Worm (Caenorhabditis elegans) whole organism, young adult: ENCODE data around the gene T05H4.15.
A peak's percentile ranks its signal among the peaks of the same experiment; 100 is the strongest.

Source experiments
- B0336.3 ChIP-seq: fragments of 200-800 bp; sonication (Bioruptor generic); IDR thresholded peaks from 2 replicates; pipeline ENCODE4 v1.3.6; 2022; ENCODE audit warnings: missing genetic modification characterization, missing compliant biosample characterization
- C17E4.6 ChIP-seq: fragments of 200-800 bp; sonication (Bioruptor generic); IDR thresholded peaks from 2 replicates; pipeline ENCODE4 v1.3.6; 2022; ENCODE audit warnings: missing genetic modification reagents, missing genetic modification characterization, missing compliant biosample characterization
- F22D6.2 ChIP-seq: sonication (generic microtip); optimal IDR thresholded peaks from 2 replicates; lab custom pipeline; 2016; ENCODE audit warnings: mild to moderate bottlenecking, missing genetic modification characterization, missing compliant biosample characterization
- F52B5.7 ChIP-seq: sonication (generic microtip); optimal IDR thresholded peaks from 2 replicates; lab custom pipeline; 2016; ENCODE audit warnings: mild to moderate bottlenecking, missing genetic modification characterization, missing compliant biosample characterization
- F57C9.4 ChIP-seq: sonication (generic microtip); optimal IDR thresholded peaks from 2 replicates; lab custom pipeline; 2017; ENCODE audit warnings: mild to moderate bottlenecking, missing genetic modification characterization, missing compliant biosample characterization
- K11D2.4 ChIP-seq: fragments of 200-800 bp; sonication (Bioruptor generic); IDR thresholded peaks from 2 replicates; pipeline ENCODE4 v1.3.6; 2022; ENCODE audit warnings: missing genetic modification reagents, missing genetic modification characterization, missing compliant biosample characterization
- T26A5.8 ChIP-seq: sonication (generic microtip); optimal IDR thresholded peaks from 2 replicates; lab custom pipeline; 2016; ENCODE audit warnings: missing genetic modification characterization, missing compliant biosample characterization
- Y53G8AR.9 ChIP-seq: fragments of 200-800 bp; sonication (Bioruptor generic); conservative IDR thresholded peaks from 2 replicates; pipeline ENCODE4 v1.3.6; 2022; ENCODE audit warnings: missing genetic modification reagents, missing genetic modification characterization, missing compliant biosample characterization
- Y56A3A.18 ChIP-seq: fragments of 200-800 bp; sonication (Bioruptor generic); IDR thresholded peaks from 2 replicates; pipeline ENCODE4 v1.3.6; 2022; ENCODE audit warnings: missing genetic modification reagents, missing genetic modification characterization, missing compliant biosample characterization
- Y95B8A.8 ChIP-seq: fragments of 200-800 bp; sonication (Bioruptor generic); IDR thresholded peaks from 2 replicates; pipeline ENCODE4 v1.3.6; 2022; ENCODE audit warnings: missing genetic modification reagents, missing genetic modification characterization, missing compliant biosample characterization
- ZK185.1 ChIP-seq: sonication (generic microtip); optimal IDR thresholded peaks from 2 replicates; lab custom pipeline; 2016; ENCODE audit warnings: mild to moderate bottlenecking, missing genetic modification characterization, missing compliant biosample characterization; ENCODE audit not compliant: poor library complexity, severe bottlenecking
- akir-1 ChIP-seq: fragments of 200-800 bp; sonication (Bioruptor generic); optimal IDR thresholded peaks from 2 replicates; lab custom pipeline; 2018; ENCODE audit warnings: mild to moderate bottlenecking, missing genetic modification characterization, moderate library complexity, missing compliant biosample characterization
- atf-7 ChIP-seq: sonication (generic microtip); optimal IDR thresholded peaks from 2 replicates; lab custom pipeline; 2017; ENCODE audit warnings: mild to moderate bottlenecking, missing genetic modification characterization, missing compliant biosample characterization
- athp-1 ChIP-seq: sonication (generic microtip); optimal IDR thresholded peaks from 2 replicates; lab custom pipeline; 2017; ENCODE audit warnings: mild to moderate bottlenecking, missing genetic modification characterization, missing compliant biosample characterization
- attf-3 ChIP-seq: fragments of 200-800 bp; sonication (Bioruptor generic); conservative IDR thresholded peaks from 2 replicates; pipeline ENCODE4 v1.3.6; 2022; ENCODE audit warnings: missing genetic modification reagents, missing genetic modification characterization, missing compliant biosample characterization
- attf-5 ChIP-seq: fragments of 200-800 bp; sonication (Bioruptor generic); optimal IDR thresholded peaks from 2 replicates; lab custom pipeline; 2018; ENCODE audit warnings: mild to moderate bottlenecking, missing genetic modification characterization, missing compliant biosample characterization
- attf-6 ChIP-seq: fragments of 200-800 bp; sonication (Bioruptor generic); IDR thresholded peaks from 2 replicates; pipeline ENCODE4 v1.3.6; 2022; ENCODE audit warnings: missing genetic modification reagents, missing genetic modification characterization, missing compliant biosample characterization
- bed-1 ChIP-seq: fragments of 200-800 bp; sonication (Bioruptor generic); IDR thresholded peaks from 2 replicates; pipeline ENCODE4 v1.3.6; 2022; ENCODE audit warnings: missing genetic modification reagents, missing genetic modification characterization, missing compliant biosample characterization
- cebp-2 ChIP-seq: fragments of 200-800 bp; sonication (Bioruptor generic); IDR thresholded peaks from 2 replicates; pipeline ENCODE4 v1.3.6; 2022; ENCODE audit warnings: missing genetic modification characterization, missing compliant biosample characterization
- ceh-100 ChIP-seq: fragments of 200-800 bp; sonication (Bioruptor generic); IDR thresholded peaks from 2 replicates; pipeline ENCODE4 v1.3.6; 2022; ENCODE audit warnings: missing genetic modification reagents, missing genetic modification characterization, missing compliant biosample characterization
- ceh-58 ChIP-seq: fragments of 200-800 bp; sonication (Bioruptor generic); IDR thresholded peaks from 2 replicates; pipeline ENCODE4 v1.3.6; 2022; ENCODE audit warnings: missing genetic modification characterization, missing compliant biosample characterization
- egl-44 ChIP-seq: fragments of 200-800 bp; sonication (Bioruptor generic); IDR thresholded peaks from 2 replicates; pipeline ENCODE4 v1.3.6; 2022; ENCODE audit warnings: missing genetic modification reagents, missing genetic modification characterization, missing compliant biosample characterization
- gei-17 ChIP-seq: fragments of 200-800 bp; sonication (Bioruptor generic); optimal IDR thresholded peaks from 2 replicates; lab custom pipeline; 2018; ENCODE audit warnings: mild to moderate bottlenecking, missing genetic modification characterization, missing compliant biosample characterization
- him-1 ChIP-seq: sonication (generic microtip); optimal IDR thresholded peaks from 2 replicates; lab custom pipeline; 2016; ENCODE audit warnings: missing genotype, missing genetic modification reagents, missing genetic modification characterization, missing compliant biosample characterization
- hsf-1 ChIP-seq: fragments of 200-800 bp; sonication (Bioruptor generic); IDR thresholded peaks from 2 replicates; pipeline ENCODE4 v1.3.6; 2022; ENCODE audit warnings: missing genetic modification reagents, missing genetic modification characterization, missing compliant biosample characterization
- let-526 ChIP-seq: fragments of 200-800 bp; sonication (Bioruptor generic); IDR thresholded peaks from 2 replicates; pipeline ENCODE4 v1.3.6; 2022; ENCODE audit warnings: missing genetic modification reagents, missing genetic modification characterization, missing compliant biosample characterization
- lin-26 ChIP-seq: fragments of 200-800 bp; sonication (Bioruptor generic); IDR thresholded peaks from 2 replicates; pipeline ENCODE4 v1.3.6; 2022; ENCODE audit warnings: missing genetic modification reagents, missing genetic modification characterization, missing compliant biosample characterization
- lsy-27 ChIP-seq: sonication (generic microtip); optimal IDR thresholded peaks from 2 replicates; lab custom pipeline; 2017; ENCODE audit warnings: missing genetic modification characterization, mild to moderate bottlenecking, missing compliant biosample characterization, antibody characterized with exemption, missing genotype, borderline replicate concordance; ENCODE audit not compliant: insufficient read depth
- madf-10 ChIP-seq: sonication (generic microtip); optimal IDR thresholded peaks from 2 replicates; lab custom pipeline; 2016; ENCODE audit warnings: mild to moderate bottlenecking, missing genetic modification characterization, missing compliant biosample characterization
- madf-8 ChIP-seq: fragments of 200-800 bp; sonication (Bioruptor generic); conservative IDR thresholded peaks from 2 replicates; pipeline ENCODE4 v1.3.6; 2022; ENCODE audit warnings: missing genetic modification reagents, missing genetic modification characterization, missing compliant biosample characterization
- mcd-1 ChIP-seq: fragments of 200-800 bp; sonication (Bioruptor generic); IDR thresholded peaks from 2 replicates; pipeline ENCODE4 v1.3.6; 2022; ENCODE audit warnings: missing genetic modification reagents, missing genetic modification characterization, missing compliant biosample characterization
- mel-28 ChIP-seq: sonication (generic microtip); optimal IDR thresholded peaks from 2 replicates; lab custom pipeline; 2016; ENCODE audit warnings: borderline replicate concordance, mild to moderate bottlenecking, missing genetic modification characterization, missing compliant biosample characterization
- mes-4 ChIP-seq: sonication (generic microtip); optimal IDR thresholded peaks from 2 replicates; lab custom pipeline; 2016; ENCODE audit warnings: missing genotype, missing genetic modification characterization, missing compliant biosample characterization
- mxl-1 ChIP-seq: sonication (generic microtip); optimal IDR thresholded peaks from 2 replicates; lab custom pipeline; 2016; ENCODE audit warnings: missing genetic modification characterization, missing compliant biosample characterization
- nfya-1 ChIP-seq: sonication (generic microtip); optimal IDR thresholded peaks from 2 replicates; lab custom pipeline; 2017; ENCODE audit warnings: antibody characterized with exemption, missing compliant biosample characterization, missing genetic modification characterization, borderline replicate concordance; ENCODE audit not compliant: insufficient read depth
- nhr-179 ChIP-seq: sonication (generic microtip); optimal IDR thresholded peaks from 2 replicates; lab custom pipeline; 2016; ENCODE audit warnings: mild to moderate bottlenecking, missing genetic modification characterization, missing compliant biosample characterization
- nhr-80 ChIP-seq: sonication (generic microtip); optimal IDR thresholded peaks from 2 replicates; lab custom pipeline; 2016; ENCODE audit warnings: missing genetic modification characterization, missing compliant biosample characterization
- pbrm-1 ChIP-seq: fragments of 200-800 bp; sonication (Bioruptor generic); IDR thresholded peaks from 2 replicates; pipeline ENCODE4 v1.3.6; 2022; ENCODE audit warnings: missing genetic modification reagents, missing genetic modification characterization, missing compliant biosample characterization
- rec-8 ChIP-seq, 2 experiments: sonication (generic microtip); optimal IDR thresholded peaks; 2 replicates each; lab custom pipeline; 2016; ENCODE audit warnings: mild to moderate bottlenecking in 2 of 2, missing genetic modification characterization in 2 of 2, missing genetic modification reagents in 2 of 2, missing genotype in 2 of 2, missing biosample characterization in 1 of 2, missing compliant biosample characterization in 1 of 2, moderate library complexity in 1 of 2
- snpc-4 ChIP-seq, 5 experiments: fragments of 150-350 bp in 1 of 5; sonication (generic microtip) in 4 of 5; optimal IDR thresholded peaks; 2 replicates each; lab custom pipeline; 2014 to 2018; ENCODE audit warnings: missing genetic modification characterization in 5 of 5, missing biosample characterization in 3 of 5, antibody characterized with exemption in 2 of 5, mild to moderate bottlenecking in 2 of 5, missing compliant biosample characterization in 2 of 5, missing genotype in 2 of 5, moderate library complexity in 2 of 5, missing genetic modification reagents in 1 of 5
- somi-1 ChIP-seq: fragments of 200-800 bp; sonication (Bioruptor generic); optimal IDR thresholded peaks from 2 replicates; lab custom pipeline; 2018; ENCODE audit warnings: mild to moderate bottlenecking, missing genetic modification characterization, missing compliant biosample characterization
- zfh-2 ChIP-seq: fragments of 200-800 bp; sonication (Bioruptor generic); conservative IDR thresholded peaks from 2 replicates; pipeline ENCODE4 v1.3.6; 2022; ENCODE audit warnings: missing genetic modification reagents, missing genetic modification characterization, missing compliant biosample characterization
- ztf-28 ChIP-seq: fragments of 200-800 bp; sonication (Bioruptor generic); IDR thresholded peaks from 2 replicates; pipeline ENCODE4 v1.3.6; 2022; ENCODE audit warnings: missing genetic modification reagents, missing genetic modification characterization, missing compliant biosample characterization

The T05H4.15 gene

DNA sequence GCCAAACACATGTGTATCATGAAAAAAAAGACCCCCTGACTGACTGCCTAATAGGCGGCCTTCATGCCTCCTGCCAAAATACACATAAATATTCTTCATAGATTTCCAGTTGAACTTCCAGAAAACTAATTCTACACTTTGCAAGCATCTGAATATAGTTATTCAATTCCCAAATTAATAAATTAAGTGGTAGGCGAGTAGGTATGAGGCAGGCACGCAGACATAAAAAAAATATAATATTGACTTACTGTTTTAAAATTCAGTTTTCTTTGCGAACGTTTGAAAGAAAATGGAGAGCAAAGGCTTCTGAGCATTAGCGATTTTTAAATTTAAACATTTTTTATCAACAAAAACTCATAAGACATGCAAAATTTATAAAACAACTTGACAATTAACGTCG lies 46.4 kb upstream of the T05H4.15 start (continued):
- TF ChIP-seq snpc-4 (GFP tag; optimal IDR thresholded peaks at IDR 0.05; lab: Kevin White, UChicago) (no peak), snpc-4 (tag; optimal IDR thresholded peaks at IDR 0.05; lab: Kevin White, UChicago) (no peak), Y56A3A.18 (GFP tag; lab: Robert Waterston, UW) (0 out of 2 replicates have a peak, but pooled peaks have one; percentile 7), somi-1 (GFP tag; lab: Kevin White, UChicago) (no peak), hsf-1 (GFP tag; lab: Robert Waterston, UW) (no peak), ztf-28 (GFP tag; lab: Robert Waterston, UW) (no peak), ceh-100 (GFP tag; lab: Robert Waterston, UW) (no peak), F57C9.4 (tag; lab: Kevin White, UChicago) (no peak), ceh-58 (GFP tag; lab: Robert Waterston, UW) (no peak), akir-1 (no peak), athp-1 (tag; lab: Kevin White, UChicago) (no peak), Y53G8AR.9 (GFP tag; lab: Robert Waterston, UW) (0 out of 2 replicates have a peak, but pooled peaks have one; percentile 26), nhr-80 (tag; lab: Kevin White, UChicago) (peak; percentile 6), gei-17 (GFP tag; lab: Kevin White, UChicago) (no peak), atf-7 (tag; lab: Kevin White, UChicago) (peak; percentile 10), cebp-2 (GFP tag; lab: Robert Waterston, UW) (0 out of 2 replicates have a peak, but pooled peaks have one; percentile 30), attf-5 (no peak), lin-26 (GFP tag; lab: Robert Waterston, UW) (no peak), lsy-27 (tag; lab: Kevin White, UChicago) (no peak), attf-3 (GFP tag; lab: Robert Waterston, UW) (no peak), Y95B8A.8 (no peak), T26A5.8 (no peak), mcd-1 (no peak), nhr-179 (no peak), attf-6 (GFP tag; lab: Robert Waterston, UW) (no peak), pbrm-1 (GFP tag; lab: Robert Waterston, UW) (no peak), zfh-2 (GFP tag; lab: Robert Waterston, UW) (no peak), ZK185.1 (tag; lab: Kevin White, UChicago) (no peak), madf-10 (tag; lab: Kevin White, UChicago) (peak; percentile 14), him-1 (no peak), let-526 (GFP tag; lab: Robert Waterston, UW) (no peak), egl-44 (GFP tag; lab: Robert Waterston, UW) (0 out of 2 replicates have a peak, but pooled peaks have one; percentile 24), B0336.3 (no peak), mes-4 (tag; lab: Kevin White, UChicago) (no peak), madf-8 (GFP tag; lab: Robert Waterston, UW) (no peak), F52B5.7 (tag; lab: Kevin White, UChicago) (no peak), bed-1 (GFP tag; lab: Robert Waterston, UW) (no peak)
- TF ChIP-seq, all 124 proteins: peak for 11

DNA sequence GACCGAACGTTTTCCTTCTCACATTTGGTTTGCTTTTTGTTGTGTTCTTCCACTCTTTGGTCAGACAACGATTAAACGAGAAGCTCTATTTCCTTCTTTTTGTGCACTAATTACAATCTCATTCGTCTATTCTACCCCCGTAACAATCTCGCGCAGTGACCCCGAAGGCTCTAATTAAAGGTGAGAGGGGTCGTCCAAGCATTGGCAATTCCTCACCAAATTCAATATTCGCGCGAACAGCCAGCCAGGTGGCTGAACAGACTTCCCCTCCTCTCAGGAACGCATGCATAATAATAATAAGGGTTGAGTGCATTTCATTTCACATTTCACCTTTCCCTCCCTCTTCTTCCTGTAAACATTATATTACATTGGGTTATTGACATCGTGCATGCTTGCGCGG lies 43.6 kb upstream of the T05H4.15 start:
- no peak for TF ChIP-seq F22D6.2
- no peak for TF ChIP-seq mxl-1
- no peak for TF ChIP-seq F57C9.4 (tag; lab: Kevin White, UChicago)
- TF ChIP-seq rec-8 (tag; optimal IDR thresholded peaks at IDR 0.05; lab: Kevin White, UChicago), result no peak
- no peak for TF ChIP-seq nfya-1 (tag; lab: Kevin White, UChicago)
- no peak for TF ChIP-seq C17E4.6 (GFP tag; lab: Robert Waterston, UW)
- no peak for TF ChIP-seq zfh-2 (GFP tag; lab: Robert Waterston, UW)
- no peak for TF ChIP-seq pbrm-1 (GFP tag; lab: Robert Waterston, UW)
- no peak for TF ChIP-seq hsf-1 (GFP tag; lab: Robert Waterston, UW)
- TF ChIP-seq K11D2.4 (GFP tag; lab: Robert Waterston, UW), result no peak
- TF ChIP-seq mel-28, result no peak
- no peak for TF ChIP-seq madf-10 (tag; lab: Kevin White, UChicago)
- TF ChIP-seq Y95B8A.8, result no peak
- TF ChIP-seq, all 124 proteins: peak for 0
